Fruit fly (Drosophila melanogaster) whole organism, adult: ENCODE measurements around the gene CG15260.

Experiments
- CG11617 ChIP-seq: fragments of 200-800 bp; sonication (Bioruptor generic); optimal IDR thresholded peaks from 2 replicates; lab custom pipeline; 2017; ENCODE audit warnings: mild to moderate bottlenecking, missing biosample characterization, missing genetic modification reagents, missing genetic modification characterization
- CG12768 ChIP-seq: fragments of 200-800 bp; sonication (Bioruptor generic); optimal IDR thresholded peaks from 2 replicates; lab custom pipeline; 2017; ENCODE audit warnings: missing biosample characterization, missing genetic modification characterization, mild to moderate bottlenecking, moderate library complexity, missing genetic modification reagents
- CG14711 ChIP-seq: fragments of 200-800 bp; sonication (Bioruptor generic); optimal IDR thresholded peaks from 2 replicates; lab custom pipeline; 2018; ENCODE audit warnings: missing biosample characterization, mild to moderate bottlenecking, missing genetic modification characterization, moderate library complexity
- CG1620 ChIP-seq: fragments of 200-800 bp; sonication (Bioruptor generic); optimal IDR thresholded peaks from 2 replicates; lab custom pipeline; 2016; ENCODE audit warnings: missing biosample characterization, missing genetic modification characterization
- CG33017 ChIP-seq: fragments of 200-800 bp; sonication (Bioruptor generic); optimal IDR thresholded peaks from 2 replicates; lab custom pipeline; 2018; ENCODE audit warnings: missing biosample characterization, mild to moderate bottlenecking, missing genetic modification characterization, moderate library complexity
- CG5204 ChIP-seq: fragments of 200-800 bp; sonication (Bioruptor generic); optimal IDR thresholded peaks from 2 replicates; lab custom pipeline; 2016; ENCODE audit warnings: missing biosample characterization, missing genetic modification characterization
- CG7045 ChIP-seq: fragments of 200-800 bp; sonication (Bioruptor generic); optimal IDR thresholded peaks from 2 replicates; lab custom pipeline; 2017; ENCODE audit warnings: missing biosample characterization, mild to moderate bottlenecking, missing genetic modification characterization
- CG7101 ChIP-seq: fragments of 200-800 bp; sonication (Bioruptor generic); optimal IDR thresholded peaks from 2 replicates; lab custom pipeline; 2018; ENCODE audit warnings: missing biosample characterization, mild to moderate bottlenecking, missing genetic modification characterization, moderate library complexity
- Clk ChIP-seq: fragments of 200-800 bp; sonication (Bioruptor generic); optimal IDR thresholded peaks from 2 replicates; lab custom pipeline; 2017; ENCODE audit warnings: missing biosample characterization, missing genetic modification characterization
- Crg-1 ChIP-seq: fragments of 200-800 bp; sonication (Bioruptor generic); optimal IDR thresholded peaks from 2 replicates; lab custom pipeline; 2016; ENCODE audit warnings: missing biosample characterization, missing genetic modification characterization
- Hr96 ChIP-seq: fragments of 200-800 bp; sonication (Bioruptor generic); optimal IDR thresholded peaks from 2 replicates; lab custom pipeline; 2016; ENCODE audit warnings: missing biosample characterization, missing genetic modification characterization
- Mnt ChIP-seq: fragments of 200-800 bp; sonication (Bioruptor generic); optimal IDR thresholded peaks from 2 replicates; lab custom pipeline; 2016; ENCODE audit warnings: missing biosample characterization, mild to moderate bottlenecking, missing genetic modification characterization
- bab1 ChIP-seq: fragments of 200-800 bp; sonication (Bioruptor generic); optimal IDR thresholded peaks from 3 replicates; lab custom pipeline; 2019; ENCODE audit warnings: missing biosample characterization, mild to moderate bottlenecking, missing genetic modification characterization, moderate library complexity
- cic ChIP-seq: fragments of 200-800 bp; sonication (Bioruptor generic); optimal IDR thresholded peaks from 2 replicates; lab custom pipeline; 2017; ENCODE audit warnings: missing biosample characterization, mild to moderate bottlenecking, missing genetic modification characterization, moderate library complexity
- cnc ChIP-seq, 2 experiments: fragments of >200 bp; optimal IDR thresholded peaks; 2 replicates each; lab custom pipeline; 2017
- kay ChIP-seq: fragments of 200-800 bp; sonication (Bioruptor generic); peaks from one replicate; lab custom pipeline; 2016; ENCODE audit warnings: missing biosample characterization, missing genetic modification characterization, borderline replicate concordance
- ovo ChIP-seq: fragments of 200-800 bp; sonication (Bioruptor generic); optimal IDR thresholded peaks from 2 replicates; lab custom pipeline; 2016; ENCODE audit warnings: missing biosample characterization, missing genetic modification characterization
- pad ChIP-seq: fragments of 200-800 bp; sonication (Bioruptor generic); optimal IDR thresholded peaks from 3 replicates; lab custom pipeline; 2017; ENCODE audit warnings: missing biosample characterization, missing genetic modification characterization, mild to moderate bottlenecking, moderate library complexity, missing genetic modification reagents
- tj ChIP-seq: fragments of 200-800 bp; sonication (Bioruptor generic); optimal IDR thresholded peaks from 3 replicates; lab custom pipeline; 2017; ENCODE audit warnings: missing biosample characterization, mild to moderate bottlenecking, missing genetic modification characterization, moderate library complexity
- toe ChIP-seq: fragments of 200-800 bp; sonication (Bioruptor generic); optimal IDR thresholded peaks from 2 replicates; lab custom pipeline; 2016; ENCODE audit warnings: missing biosample characterization, missing genetic modification characterization

CG15260 gene

dm6 chr2L:15292139-15292538 is at the start of gene CG15260:
CG15260 (minus strand) TSS chr2L:15292239.
- TF ChIP-seq Hr96 (no peak), CG33017 (no peak), CG7101 (tag; lab: Kevin White, UChicago) (no peak), cnc (optimal IDR thresholded peaks at IDR 0.05; lab: Kevin White, UChicago) (no peak)

- TF ChIP-seq bab1 (GFP tag; lab: Kevin White, UChicago) (no peak), CG12768 (GFP tag; lab: Kevin White, UChicago) (no peak), pad (GFP tag; lab: Kevin White, UChicago) (no peak), CG11617 (GFP tag; lab: Kevin White, UChicago) (no peak), tj (GFP tag; lab: Kevin White, UChicago) (no peak), CG7101 (tag; lab: Kevin White, UChicago) (no peak), toe (GFP tag; lab: Kevin White, UChicago) (no peak), kay (GFP tag; lab: Kevin White, UChicago) (no peak), CG5204 (GFP tag; lab: Kevin White, UChicago) (no peak), CG7045 (GFP tag; lab: Kevin White, UChicago) (no peak), Mnt (GFP tag; lab: Kevin White, UChicago) (no peak), Crg-1 (no peak)
Measured at dm6 chr2L:15339601-15340000, 47.6 kb upstream of the CG15260 start.

- no peak for TF ChIP-seq Clk
- TF ChIP-seq CG14711 (tag; lab: Kevin White, UChicago): no peak
- no peak for TF ChIP-seq CG12768 (GFP tag; lab: Kevin White, UChicago)
- TF ChIP-seq Mnt (GFP tag; lab: Kevin White, UChicago): no peak
- TF ChIP-seq CG1620: no peak
- TF ChIP-seq Crg-1: no peak
Measured at dm6 chr2L:15337248-15337848, 45.3 kb upstream of the CG15260 start.

dm6 chr2L:15333602-15334080 is 41.6 kb upstream of the CG15260 start, which contains the start of gene esg:
esg (plus strand) TSS chr2L:15333866.
- peak; percentile 41 for TF ChIP-seq kay (GFP tag; lab: Kevin White, UChicago)
- TF ChIP-seq CG14711 (tag; lab: Kevin White, UChicago): no peak
- peak; percentile 58 for TF ChIP-seq pad (GFP tag; lab: Kevin White, UChicago)
- TF ChIP-seq tj (GFP tag; lab: Kevin White, UChicago): no peak
- TF ChIP-seq ovo (GFP tag; lab: Kevin White, UChicago): peak; percentile 83

dm6 chr2L:15332561-15332960 is 40.5 kb upstream of the CG15260 start:
- TF ChIP-seq Mnt (GFP tag; lab: Kevin White, UChicago) (no peak), cic (GFP tag; lab: Kevin White, UChicago) (no peak), CG12768 (GFP tag; lab: Kevin White, UChicago) (no peak), CG5204 (GFP tag; lab: Kevin White, UChicago) (no peak), tj (GFP tag; lab: Kevin White, UChicago) (no peak), cnc (optimal IDR thresholded peaks at IDR 0.05; lab: Kevin White, UChicago) (no peak), CG1620 (no peak)

- no peak for TF ChIP-seq bab1 (GFP tag; lab: Kevin White, UChicago)
- no peak for TF ChIP-seq CG14711 (tag; lab: Kevin White, UChicago)
- TF ChIP-seq CG1620: no peak
- TF ChIP-seq CG11617 (GFP tag; lab: Kevin White, UChicago): no peak
- no peak for TF ChIP-seq CG33017
- TF ChIP-seq CG5204 (GFP tag; lab: Kevin White, UChicago): no peak
- no peak for TF ChIP-seq Hr96
- TF ChIP-seq cnc (optimal IDR thresholded peaks at IDR 0.05; lab: Kevin White, UChicago): no peak
- no peak for TF ChIP-seq CG7101 (tag; lab: Kevin White, UChicago)
- no peak for TF ChIP-seq ovo (GFP tag; lab: Kevin White, UChicago)
- TF ChIP-seq CG7045 (GFP tag; lab: Kevin White, UChicago): no peak
- TF ChIP-seq kay (GFP tag; lab: Kevin White, UChicago): no peak
- no peak for TF ChIP-seq Mnt (GFP tag; lab: Kevin White, UChicago)
- TF ChIP-seq cic (GFP tag; lab: Kevin White, UChicago): no peak
- TF ChIP-seq tj (GFP tag; lab: Kevin White, UChicago): no peak
- no peak for TF ChIP-seq toe (GFP tag; lab: Kevin White, UChicago)
Measured at dm6 chr2L:15331353-15331752, 39.3 kb upstream of the CG15260 start.

dm6 chr2L:15330641-15331040 is 38.6 kb upstream of the CG15260 start:
- TF ChIP-seq CG14711 (tag; lab: Kevin White, UChicago) (no peak), ovo (GFP tag; lab: Kevin White, UChicago) (no peak), CG33017 (no peak), CG5204 (GFP tag; lab: Kevin White, UChicago) (no peak)
